Fruit fly (Drosophila melanogaster) whole organism, embryonic: ENCODE measurements around the gene tinc.

Source experiments
- B-H1 ChIP-seq: fragments of 200-800 bp; sonication (Bioruptor generic); IDR thresholded peaks from 3 replicates; pipeline ENCODE4 v1.3.6; 2022; ENCODE audit warnings: missing biosample characterization, missing genetic modification characterization
- CG10209 ChIP-seq: fragments of 200-800 bp; sonication (Bioruptor generic); optimal IDR thresholded peaks from 3 replicates; lab custom pipeline; 2017; ENCODE audit warnings: missing biosample characterization, mild to moderate bottlenecking, missing genetic modification characterization, missing genetic modification reagents
- CG10565 ChIP-seq: fragments of 200-800 bp; sonication (Bioruptor generic); optimal IDR thresholded peaks from 3 replicates; lab custom pipeline; 2016; ENCODE audit warnings: missing biosample characterization, mild to moderate bottlenecking, missing genetic modification characterization
- CG11504 ChIP-seq: fragments of 200-800 bp; sonication (Bioruptor generic); optimal IDR thresholded peaks from 3 replicates; lab custom pipeline; 2019; ENCODE audit warnings: missing biosample characterization, mild to moderate bottlenecking, missing genetic modification characterization, moderate library complexity
- CG11560 ChIP-seq: fragments of 200-800 bp; sonication (Bioruptor generic); IDR thresholded peaks from 3 replicates; pipeline ENCODE4 v1.3.6; 2022; ENCODE audit warnings: missing biosample characterization, missing genetic modification characterization
- CG11723 ChIP-seq: fragments of 200-800 bp; sonication (Bioruptor generic); optimal IDR thresholded peaks from 2 replicates; lab custom pipeline; 2017; ENCODE audit warnings: missing biosample characterization, mild to moderate bottlenecking, missing genetic modification characterization
- CG14710 ChIP-seq: fragments of 200-800 bp; sonication (Bioruptor generic); optimal IDR thresholded peaks from 3 replicates; lab custom pipeline; 2019; ENCODE audit warnings: missing biosample characterization, mild to moderate bottlenecking, missing genetic modification characterization, moderate library complexity
- CG14965 ChIP-seq: fragments of 200-800 bp; sonication (Bioruptor generic); optimal IDR thresholded peaks from 2 replicates; lab custom pipeline; 2016; ENCODE audit warnings: missing biosample characterization, missing genetic modification characterization, borderline replicate concordance
- CG17568 ChIP-seq: fragments of 200-800 bp; sonication (Bioruptor generic); optimal IDR thresholded peaks from 2 replicates; lab custom pipeline; 2018; ENCODE audit warnings: missing biosample characterization, mild to moderate bottlenecking, missing genetic modification characterization, moderate library complexity
- CG2199 ChIP-seq: fragments of 200-800 bp; sonication (Bioruptor generic); IDR thresholded peaks from 3 replicates; pipeline ENCODE4 v1.3.6; 2022; ENCODE audit warnings: missing biosample characterization, missing genetic modification characterization
- CG3281 ChIP-seq: fragments of 200-800 bp; sonication (Bioruptor generic); optimal IDR thresholded peaks from 3 replicates; lab custom pipeline; 2017; ENCODE audit warnings: missing biosample characterization, mild to moderate bottlenecking, missing genetic modification characterization
- CG34224 ChIP-seq: fragments of 200-800 bp; sonication (Bioruptor generic); IDR thresholded peaks from 3 replicates; pipeline ENCODE4 v1.3.6; 2022; ENCODE audit warnings: missing biosample characterization, missing genetic modification characterization; ENCODE audit not compliant: partially characterized antibody
- CG6175 ChIP-seq: fragments of 200-800 bp; sonication (Bioruptor generic); IDR thresholded peaks from 3 replicates; pipeline ENCODE4 v1.3.6; 2022; ENCODE audit warnings: missing biosample characterization, missing genetic modification characterization
- CG6854 ChIP-seq: fragments of 200-800 bp; sonication (Bioruptor generic); optimal IDR thresholded peaks from 3 replicates; lab custom pipeline; 2017; ENCODE audit warnings: missing biosample characterization, mild to moderate bottlenecking, missing genetic modification characterization
- CG7839 ChIP-seq: fragments of 200-800 bp; sonication (Bioruptor generic); optimal IDR thresholded peaks from 3 replicates; lab custom pipeline; 2018; ENCODE audit warnings: missing biosample characterization, mild to moderate bottlenecking, missing genetic modification characterization, moderate library complexity
- CG8388 ChIP-seq: fragments of 200-800 bp; sonication (Bioruptor generic); optimal IDR thresholded peaks from 2 replicates; lab custom pipeline; 2019; ENCODE audit warnings: missing biosample characterization, mild to moderate bottlenecking, missing genetic modification characterization, moderate library complexity
- CG8478 ChIP-seq: fragments of >200 bp; optimal IDR thresholded peaks from 2 replicates; lab custom pipeline; 2018
- CG9437 ChIP-seq: fragments of 200-800 bp; sonication (Bioruptor generic); optimal IDR thresholded peaks from 2 replicates; lab custom pipeline; 2018; ENCODE audit warnings: missing biosample characterization, mild to moderate bottlenecking, missing genetic modification characterization
- CG9797 ChIP-seq: fragments of 200-800 bp; sonication (Bioruptor generic); optimal IDR thresholded peaks from 3 replicates; lab custom pipeline; 2018; ENCODE audit warnings: missing biosample characterization, mild to moderate bottlenecking, missing genetic modification characterization
- CHES-1-like ChIP-seq: fragments of 200-800 bp; sonication (Bioruptor generic); optimal IDR thresholded peaks from 2 replicates; lab custom pipeline; 2016; ENCODE audit warnings: missing biosample characterization, missing genetic modification characterization
- D19B ChIP-seq: fragments of 200-800 bp; sonication (Bioruptor generic); optimal IDR thresholded peaks from 2 replicates; lab custom pipeline; 2017; ENCODE audit warnings: missing biosample characterization, mild to moderate bottlenecking, missing genetic modification characterization
- Doc2 ChIP-seq: fragments of 200-800 bp; sonication (Bioruptor generic); IDR thresholded peaks from 2 replicates; pipeline ENCODE4 v1.3.6; 2022; ENCODE audit warnings: missing biosample characterization, missing genetic modification characterization
- Fer1 ChIP-seq: fragments of 200-800 bp; sonication (Bioruptor generic); optimal IDR thresholded peaks from 2 replicates; lab custom pipeline; 2017; ENCODE audit warnings: missing biosample characterization, mild to moderate bottlenecking, missing genetic modification characterization
- Fer2 ChIP-seq: fragments of 200-800 bp; sonication (Bioruptor generic); optimal IDR thresholded peaks from 2 replicates; lab custom pipeline; 2018; ENCODE audit warnings: missing biosample characterization, mild to moderate bottlenecking, missing genetic modification characterization, moderate library complexity
- H2.0 ChIP-seq: fragments of 200-800 bp; sonication (Bioruptor generic); IDR thresholded peaks from 2 replicates; pipeline ENCODE4 v1.3.6; 2022; ENCODE audit warnings: missing biosample characterization, missing genetic modification characterization
- HLHmδ ChIP-seq: fragments of 200-800 bp; sonication (Bioruptor generic); optimal IDR thresholded peaks from 2 replicates; lab custom pipeline; 2018; ENCODE audit warnings: missing biosample characterization, mild to moderate bottlenecking, missing genetic modification characterization, moderate library complexity
- MESR4 ChIP-seq: fragments of 200-800 bp; sonication (Bioruptor generic); optimal IDR thresholded peaks from 2 replicates; lab custom pipeline; 2018; ENCODE audit warnings: missing biosample characterization, mild to moderate bottlenecking, missing genetic modification characterization, moderate library complexity
- Myb ChIP-seq: fragments of 200-800 bp; sonication (Bioruptor generic); optimal IDR thresholded peaks from 2 replicates; lab custom pipeline; 2016; ENCODE audit warnings: missing biosample characterization, missing genetic modification characterization
- NC2α ChIP-seq: fragments of 200-800 bp; sonication (Bioruptor generic); optimal IDR thresholded peaks from 2 replicates; lab custom pipeline; 2016; ENCODE audit warnings: missing biosample characterization, missing genetic modification characterization
- NfI ChIP-seq: fragments of 200-800 bp; sonication (Bioruptor generic); optimal IDR thresholded peaks from 3 replicates; lab custom pipeline; 2018; ENCODE audit warnings: missing biosample characterization, mild to moderate bottlenecking, missing genetic modification characterization, moderate library complexity
- Optix ChIP-seq: fragments of 200-800 bp; sonication (Bioruptor generic); IDR thresholded peaks from 3 replicates; pipeline ENCODE4 v1.3.6; 2022; ENCODE audit warnings: missing biosample characterization, missing genetic modification characterization
- Scr ChIP-seq: fragments of 200-800 bp; sonication (Bioruptor generic); IDR thresholded peaks from 2 replicates; pipeline ENCODE4 v1.3.6; 2022; ENCODE audit warnings: missing biosample characterization, missing genetic modification characterization; ENCODE audit not compliant: partially characterized antibody
- Xrp1 ChIP-seq: fragments of 200-800 bp; sonication (Bioruptor generic); IDR thresholded peaks from 2 replicates; pipeline ENCODE4 v1.3.6; 2022; ENCODE audit warnings: missing biosample characterization, missing genetic modification characterization
- corto ChIP-seq: fragments of 200-800 bp; sonication (Bioruptor generic); optimal IDR thresholded peaks from 2 replicates; lab custom pipeline; 2016; ENCODE audit warnings: missing biosample characterization, mild to moderate bottlenecking, missing genetic modification characterization, moderate library complexity
- danr ChIP-seq: fragments of 200-800 bp; sonication (Bioruptor generic); IDR thresholded peaks from 2 replicates; pipeline ENCODE4 v1.3.6; 2022; ENCODE audit warnings: missing biosample characterization, missing genetic modification characterization
- fd102C ChIP-seq: fragments of 200-800 bp; sonication (Bioruptor generic); optimal IDR thresholded peaks from 2 replicates; lab custom pipeline; 2018; ENCODE audit warnings: missing biosample characterization, mild to moderate bottlenecking, missing genetic modification characterization, moderate library complexity
- fd96Cb ChIP-seq: fragments of 200-800 bp; sonication (Bioruptor generic); optimal IDR thresholded peaks from 2 replicates; lab custom pipeline; 2018; ENCODE audit warnings: missing biosample characterization, mild to moderate bottlenecking, missing genetic modification characterization, moderate library complexity
- ftz-f1 ChIP-seq: fragments of 200-800 bp; sonication (Bioruptor generic); optimal IDR thresholded peaks from 2 replicates; lab custom pipeline; 2016; ENCODE audit warnings: missing biosample characterization, missing genetic modification characterization
- gem ChIP-seq: fragments of 200-800 bp; sonication (Bioruptor generic); optimal IDR thresholded peaks from 2 replicates; lab custom pipeline; 2019; ENCODE audit warnings: missing biosample characterization, mild to moderate bottlenecking, missing genetic modification characterization, moderate library complexity
- gro ChIP-seq: fragments of 200-800 bp; sonication (Bioruptor generic); optimal IDR thresholded peaks from 2 replicates; lab custom pipeline; 2016; ENCODE audit warnings: missing biosample characterization, missing genetic modification characterization
- h ChIP-seq: fragments of >200 bp; optimal IDR thresholded peaks from 2 replicates; lab custom pipeline; 2017
- jumu ChIP-seq: fragments of 200-800 bp; sonication (Bioruptor generic); optimal IDR thresholded peaks from 3 replicates; lab custom pipeline; 2016; ENCODE audit warnings: missing biosample characterization, missing genetic modification characterization
- knrl ChIP-seq: fragments of 200-800 bp; sonication (Bioruptor generic); IDR thresholded peaks from 3 replicates; pipeline ENCODE4 v1.3.6; 2022; ENCODE audit warnings: missing biosample characterization, missing genetic modification characterization; ENCODE audit not compliant: partially characterized antibody
- lmd ChIP-seq: fragments of 200-800 bp; sonication (Bioruptor generic); IDR thresholded peaks from 2 replicates; pipeline ENCODE4 v1.3.6; 2022; ENCODE audit warnings: missing biosample characterization, missing genetic modification characterization
- pita ChIP-seq: fragments of 200-800 bp; sonication (Bioruptor generic); optimal IDR thresholded peaks from 2 replicates; lab custom pipeline; 2017; ENCODE audit warnings: missing biosample characterization, mild to moderate bottlenecking, missing genetic modification characterization
- sob ChIP-seq: fragments of 200-800 bp; sonication (Bioruptor generic); IDR thresholded peaks from 2 replicates; pipeline ENCODE4 v1.3.6; 2022; ENCODE audit warnings: missing biosample characterization, missing genetic modification characterization
- sug ChIP-seq: fragments of 200-800 bp; optimal IDR thresholded peaks from 2 replicates; lab custom pipeline; 2019; ENCODE audit warnings: missing biosample characterization, mild to moderate bottlenecking, missing genetic modification characterization, moderate library complexity
- ttk ChIP-seq: fragments of 200-800 bp; sonication (Bioruptor generic); IDR thresholded peaks from 2 replicates; pipeline ENCODE4 v2.1.2; 2022; ENCODE audit warnings: missing biosample characterization, missing genetic modification characterization
- unpg ChIP-seq: fragments of 200-800 bp; sonication (Bioruptor generic); optimal IDR thresholded peaks from 3 replicates; lab custom pipeline; 2018; ENCODE audit warnings: missing biosample characterization, mild to moderate bottlenecking, missing genetic modification characterization, moderate library complexity
- zen ChIP-seq: fragments of 200-800 bp; sonication (Bioruptor generic); optimal IDR thresholded peaks from 3 replicates; lab custom pipeline; 2018; ENCODE audit warnings: missing biosample characterization, mild to moderate bottlenecking, missing genetic modification characterization, moderate library complexity

The tinc gene

DNA sequence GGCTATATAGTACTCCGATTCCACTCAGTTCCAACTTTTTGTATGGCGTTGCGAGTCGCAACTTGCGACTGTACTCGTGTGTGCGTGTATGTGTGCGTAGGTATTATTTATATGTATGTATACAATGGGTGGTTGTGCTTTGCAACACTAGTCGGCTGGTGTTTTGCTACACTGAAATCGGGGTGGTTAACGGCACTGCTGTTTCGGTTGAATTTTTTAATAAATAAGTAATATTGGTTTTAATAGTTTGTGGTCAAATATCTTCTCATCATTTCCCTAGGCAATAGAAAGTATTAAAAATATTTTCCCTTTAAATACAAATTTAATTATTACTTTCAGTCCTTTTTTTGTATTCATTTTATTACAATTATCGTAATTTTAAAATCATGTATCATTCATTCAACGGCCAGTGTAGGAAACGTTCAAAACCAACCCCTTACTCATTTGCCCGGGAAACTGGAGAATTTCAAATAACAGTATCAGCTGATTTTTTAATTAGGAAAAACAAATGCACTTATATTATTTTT lies 13.1 kb upstream of the tinc start, which contains the start of gene CG7379 (continued):
- TF ChIP-seq Optix (GFP tag; lab: Robert Waterston, UW): peak; percentile 20; the same call in 1 of the 3 replicates
- peak; percentile 83 for TF ChIP-seq gro (GFP tag; lab: Kevin White, UChicago)
- peak; percentile 39 for TF ChIP-seq fd96Cb (tag; lab: Kevin White, UChicago)
- no peak for TF ChIP-seq CG14965 (GFP tag; lab: Kevin White, UChicago)
- no peak for TF ChIP-seq pita (GFP tag; lab: Kevin White, UChicago)
- peak; percentile 89 for TF ChIP-seq NfI (GFP tag; lab: Kevin White, UChicago)
- no peak for TF ChIP-seq Doc2
- TF ChIP-seq unpg (GFP tag; lab: Kevin White, UChicago): peak; percentile 55
- peak; percentile 78 for TF ChIP-seq CG9437 (GFP tag; lab: Kevin White, UChicago)
- TF ChIP-seq sob (GFP tag; lab: Robert Waterston, UW): peak; percentile 97
- TF ChIP-seq D19B (GFP tag; lab: Kevin White, UChicago): peak; percentile 70
- peak; percentile 71; the same call in 1 of the 3 replicates for TF ChIP-seq CG6175
- TF ChIP-seq Fer2: peak; percentile 57
- peak; percentile 83 for TF ChIP-seq CG3281 (GFP tag; lab: Kevin White, UChicago)
- TF ChIP-seq ttk (GFP tag; lab: Robert Waterston, UW): peak; percentile 83
- TF ChIP-seq corto (GFP tag; lab: Kevin White, UChicago): no peak
- no peak for TF ChIP-seq CG10565
- no peak for TF ChIP-seq B-H1
- TF ChIP-seq zen (tag; lab: Kevin White, UChicago): peak; percentile 71
- no peak for TF ChIP-seq CG17568 (GFP tag; lab: Kevin White, UChicago)
- peak; percentile 80 for TF ChIP-seq Fer1 (GFP tag; lab: Kevin White, UChicago)
- peak; percentile 62 for TF ChIP-seq fd102C
- peak; percentile 57 for TF ChIP-seq CG8478
- peak; percentile 68 for TF ChIP-seq gem (tag; lab: Kevin White, UChicago)
- peak; percentile 27; the same call in 1 of the 3 replicates for TF ChIP-seq CG34224 (GFP tag; lab: Robert Waterston, UW)
- TF ChIP-seq CG9797 (GFP tag; lab: Kevin White, UChicago): peak; percentile 49
- TF ChIP-seq CG11504 (tag; lab: Kevin White, UChicago): peak; percentile 75
- peak; percentile 53; the same call in 1 of the 2 replicates for TF ChIP-seq danr
- peak; percentile 75 for TF ChIP-seq CG7839 (tag; lab: Kevin White, UChicago)
- TF ChIP-seq jumu (GFP tag; lab: Kevin White, UChicago): peak; percentile 80
- peak; percentile 62; the same call in 1 of the 3 replicates for TF ChIP-seq CG2199 (GFP tag; lab: Robert Waterston, UW)
- TF ChIP-seq knrl (GFP tag; lab: Robert Waterston, UW): peak; percentile 29; the same call in 1 of the 3 replicates
- TF ChIP-seq CG11723 (GFP tag; lab: Kevin White, UChicago): peak; percentile 74
- TF ChIP-seq CG14710 (tag; lab: Kevin White, UChicago): peak; percentile 88
- TF ChIP-seq CG11560 (tag; lab: Robert Waterston, UW): peak; percentile 70; the same call in 2 of the 3 replicates
- peak; percentile 84 for TF ChIP-seq sug (tag; lab: Kevin White, UChicago)
- TF ChIP-seq Myb (GFP tag; lab: Kevin White, UChicago): peak; percentile 84
- no peak for TF ChIP-seq HLHmδ
- peak; percentile 76 for TF ChIP-seq H2.0 (GFP tag; lab: Robert Waterston, UW)
- peak; percentile 98 for TF ChIP-seq MESR4 (GFP tag; lab: Kevin White, UChicago)
- peak; percentile 81 for TF ChIP-seq lmd
- peak; percentile 77 for TF ChIP-seq CHES-1-like (GFP tag; lab: Kevin White, UChicago)
- TF ChIP-seq NC2α (GFP tag; lab: Kevin White, UChicago): peak; percentile 59
- no peak for TF ChIP-seq CG6854 (GFP tag; lab: Kevin White, UChicago)
- no peak for TF ChIP-seq h (lab: Kevin White, UChicago)
- peak; percentile 66 for TF ChIP-seq ftz-f1 (GFP tag; lab: Kevin White, UChicago)
- TF ChIP-seq Xrp1 (GFP tag; lab: Robert Waterston, UW): peak; percentile 84
- TF ChIP-seq CG10209 (GFP tag; lab: Kevin White, UChicago): peak; percentile 90
- TF ChIP-seq CG8388: peak; percentile 52
- TF ChIP-seq Scr (GFP tag; lab: Robert Waterston, UW): 0 out of 2 replicates have a peak, but pooled peaks have one; percentile 11
